Worm (Caenorhabditis elegans): Measurements from ENCODE around the gene taf-10.

DNA sequence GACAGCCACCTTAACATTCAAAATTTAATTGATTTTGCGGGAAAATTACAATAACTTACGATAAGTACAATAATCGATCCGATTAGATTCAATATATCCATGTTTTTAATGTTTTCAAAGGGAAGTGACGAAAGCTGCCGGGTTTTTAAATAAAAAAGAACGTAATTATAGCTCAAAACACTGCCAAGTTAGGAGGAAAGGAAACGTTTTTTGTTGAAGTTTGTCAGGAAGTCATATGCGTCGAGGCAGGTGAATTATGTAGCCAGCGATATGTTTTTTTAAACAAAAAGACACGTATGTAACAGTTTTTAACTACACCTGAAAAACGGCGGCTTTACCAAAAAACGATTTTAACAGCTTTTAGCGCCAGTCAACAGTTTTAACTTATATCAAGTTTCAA, 21.3 kb upstream of the taf-10 start, which contains the start of gene srx-73:
- TF ChIP-seq tbx-37 (GFP tag; conservative IDR thresholded peaks at IDR 0.05) (no peak), hmg-4 (GFP tag; optimal IDR thresholded peaks at IDR 0.05) (no peak), ama-1 (optimal IDR thresholded peaks at IDR 0.05) (no peak), scrt-1 (GFP tag; IDR thresholded peaks at IDR 0.05) (no peak)
